Fruit fly (Drosophila melanogaster) whole organism, embryonic: ENCODE measurements around the gene CG4972.

ENCODE experiments used
- Abd-B ChIP-seq: fragments of 200-800 bp; sonication (Bioruptor generic); optimal IDR thresholded peaks from 2 replicates; lab custom pipeline; 2018; ENCODE audit warnings: missing biosample characterization, mild to moderate bottlenecking, missing genetic modification characterization, moderate library complexity
- B-H2 ChIP-seq: fragments of 200-800 bp; sonication (Bioruptor generic); optimal IDR thresholded peaks from 2 replicates; lab custom pipeline; 2018; ENCODE audit warnings: missing biosample characterization, mild to moderate bottlenecking, missing genetic modification characterization
- BEAF-32 ChIP-seq: fragments of 200-800 bp; sonication (Bioruptor generic); optimal IDR thresholded peaks from 3 replicates; lab custom pipeline; 2017; ENCODE audit warnings: missing biosample characterization, missing genetic modification characterization, mild to moderate bottlenecking, moderate library complexity, missing genetic modification reagents
- CG10209 ChIP-seq: fragments of 200-800 bp; sonication (Bioruptor generic); optimal IDR thresholded peaks from 3 replicates; lab custom pipeline; 2017; ENCODE audit warnings: missing biosample characterization, mild to moderate bottlenecking, missing genetic modification characterization, missing genetic modification reagents
- CG10654 ChIP-seq: fragments of 200-800 bp; sonication (Bioruptor generic); optimal IDR thresholded peaks from 2 replicates; lab custom pipeline; 2016; ENCODE audit warnings: missing biosample characterization, missing genetic modification characterization
- CG11504 ChIP-seq: fragments of 200-800 bp; sonication (Bioruptor generic); optimal IDR thresholded peaks from 3 replicates; lab custom pipeline; 2019; ENCODE audit warnings: missing biosample characterization, mild to moderate bottlenecking, missing genetic modification characterization, moderate library complexity
- CG12659 ChIP-seq: fragments of 200-800 bp; sonication (Bioruptor generic); optimal IDR thresholded peaks from 3 replicates; lab custom pipeline; 2017; ENCODE audit warnings: mild to moderate bottlenecking, missing biosample characterization, missing genetic modification reagents, missing genetic modification characterization
- CG14860 ChIP-seq: fragments of 200-800 bp; sonication (Bioruptor generic); IDR thresholded peaks from 3 replicates; pipeline ENCODE4 v1.3.6; 2022; ENCODE audit warnings: missing biosample characterization, missing genetic modification characterization; ENCODE audit not compliant: partially characterized antibody
- CG1602 ChIP-seq: fragments of 200-800 bp; sonication (Bioruptor generic); optimal IDR thresholded peaks from 3 replicates; lab custom pipeline; 2016; ENCODE audit warnings: missing biosample characterization, missing genetic modification characterization
- CG17328 ChIP-seq: fragments of 200-800 bp; sonication (Bioruptor generic); IDR thresholded peaks from 2 replicates; pipeline ENCODE4 v1.3.6; 2022; ENCODE audit warnings: missing biosample characterization, missing genetic modification characterization
- CG17361 ChIP-seq: fragments of 200-800 bp; sonication (Bioruptor generic); IDR thresholded peaks from 3 replicates; pipeline ENCODE4 v1.3.6; 2022; ENCODE audit warnings: missing biosample characterization, missing genetic modification characterization
- CG2116 ChIP-seq: fragments of 200-800 bp; sonication (Bioruptor generic); optimal IDR thresholded peaks from 3 replicates; lab custom pipeline; 2018; ENCODE audit warnings: missing biosample characterization, mild to moderate bottlenecking, missing genetic modification characterization
- CG2129 ChIP-seq: fragments of 200-800 bp; sonication (Bioruptor generic); IDR thresholded peaks from 2 replicates; pipeline ENCODE4 v1.3.6; 2022; ENCODE audit warnings: missing biosample characterization, missing genetic modification characterization; ENCODE audit not compliant: partially characterized antibody
- CG2889 ChIP-seq: fragments of 200-800 bp; sonication (Bioruptor generic); IDR thresholded peaks from 3 replicates; pipeline ENCODE4 v1.3.6; 2022; ENCODE audit warnings: missing biosample characterization, missing genetic modification characterization
- CG3407 ChIP-seq: fragments of 200-800 bp; sonication (Bioruptor generic); optimal IDR thresholded peaks from 2 replicates; lab custom pipeline; 2018; ENCODE audit warnings: missing biosample characterization, mild to moderate bottlenecking, missing genetic modification characterization
- CG34224 ChIP-seq: fragments of 200-800 bp; sonication (Bioruptor generic); IDR thresholded peaks from 3 replicates; pipeline ENCODE4 v1.3.6; 2022; ENCODE audit warnings: missing biosample characterization, missing genetic modification characterization; ENCODE audit not compliant: partially characterized antibody
- CG3847 ChIP-seq: fragments of 200-800 bp; sonication (Bioruptor generic); IDR thresholded peaks from 2 replicates; pipeline ENCODE4 v1.3.6; 2022; ENCODE audit warnings: missing biosample characterization, missing genetic modification characterization
- CG4617 ChIP-seq: fragments of 200-800 bp; sonication (Bioruptor generic); optimal IDR thresholded peaks from 3 replicates; lab custom pipeline; 2016; ENCODE audit warnings: missing biosample characterization, missing genetic modification characterization, borderline replicate concordance
- CG4854 ChIP-seq: fragments of 200-800 bp; sonication (Bioruptor generic); optimal IDR thresholded peaks from 2 replicates; lab custom pipeline; 2016; ENCODE audit warnings: missing biosample characterization, missing genetic modification characterization, inconsistent platforms
- CG7357 ChIP-seq: fragments of 200-800 bp; sonication (Bioruptor generic); IDR thresholded peaks from 3 replicates; pipeline ENCODE4 v1.3.6; 2022; ENCODE audit warnings: missing biosample characterization, missing genetic modification characterization
- CG7372 ChIP-seq: fragments of 200-800 bp; sonication (Bioruptor generic); IDR thresholded peaks from 2 replicates; pipeline ENCODE4 v1.3.6; 2022; ENCODE audit warnings: missing biosample characterization, missing genetic modification characterization
- CG9215 ChIP-seq: fragments of 200-800 bp; sonication (Bioruptor generic); IDR thresholded peaks from 2 replicates; pipeline ENCODE4 v1.3.6; 2022; ENCODE audit warnings: missing biosample characterization, missing genetic modification characterization
- CG9932 ChIP-seq: fragments of 200-800 bp; sonication (Bioruptor generic); IDR thresholded peaks from 2 replicates; pipeline ENCODE4 v1.3.6; 2022; ENCODE audit warnings: missing biosample characterization, missing genetic modification characterization
- Dip2 ChIP-seq: fragments of 200-800 bp; sonication (Bioruptor generic); IDR thresholded peaks from 2 replicates; pipeline ENCODE4 v1.3.6; 2022; ENCODE audit warnings: missing biosample characterization, missing genetic modification characterization
- Dll ChIP-seq: fragments of 200-800 bp; sonication (Bioruptor generic); IDR thresholded peaks from 4 replicates; pipeline ENCODE4 v1.3.6; 2022; ENCODE audit warnings: missing biosample characterization, missing genetic modification characterization; ENCODE audit not compliant: partially characterized antibody
- Dp ChIP-seq: fragments of 200-800 bp; sonication (Bioruptor generic); optimal IDR thresholded peaks from 2 replicates; lab custom pipeline; 2018; ENCODE audit warnings: missing biosample characterization, mild to moderate bottlenecking, missing genetic modification characterization, moderate library complexity
- E2f1 ChIP-seq: fragments of 200-800 bp; sonication (Bioruptor generic); IDR thresholded peaks from 2 replicates; pipeline ENCODE4 v1.3.6; 2022; ENCODE audit warnings: missing biosample characterization, missing genetic modification characterization
- Hmr ChIP-seq: fragments of 200-800 bp; sonication (Bioruptor generic); optimal IDR thresholded peaks from 3 replicates; lab custom pipeline; 2017; ENCODE audit warnings: mild to moderate bottlenecking, missing biosample characterization, missing genetic modification reagents, missing genetic modification characterization
- Lhr ChIP-seq: fragments of 200-800 bp; sonication (Bioruptor generic); optimal IDR thresholded peaks from 3 replicates; lab custom pipeline; 2017; ENCODE audit warnings: mild to moderate bottlenecking, missing biosample characterization, missing genetic modification reagents, missing genetic modification characterization
- Mad ChIP-seq: fragments of 200-800 bp; sonication (Bioruptor generic); optimal IDR thresholded peaks from 2 replicates; lab custom pipeline; 2016; ENCODE audit warnings: missing biosample characterization, missing genetic modification characterization
- Mes4 ChIP-seq: fragments of 200-800 bp; sonication (Bioruptor generic); optimal IDR thresholded peaks from 2 replicates; lab custom pipeline; 2016; ENCODE audit warnings: missing biosample characterization, missing genetic modification characterization
- amos ChIP-seq: fragments of 200-800 bp; sonication (Bioruptor generic); IDR thresholded peaks from 2 replicates; pipeline ENCODE4 v1.3.6; 2022; ENCODE audit warnings: missing biosample characterization, missing genetic modification characterization; ENCODE audit not compliant: partially characterized antibody
- ato ChIP-seq: fragments of 200-800 bp; sonication (Bioruptor generic); IDR thresholded peaks from 2 replicates; pipeline ENCODE4 v1.3.6; 2022; ENCODE audit warnings: missing biosample characterization, missing genetic modification characterization; ENCODE audit not compliant: partially characterized antibody
- dmrt11E ChIP-seq: fragments of 200-800 bp; sonication (Bioruptor generic); optimal IDR thresholded peaks from 3 replicates; lab custom pipeline; 2018; ENCODE audit warnings: missing biosample characterization, mild to moderate bottlenecking, missing genetic modification characterization, moderate library complexity
- gce ChIP-seq: fragments of 200-800 bp; sonication (Bioruptor generic); IDR thresholded peaks from 3 replicates; pipeline ENCODE4 v1.3.6; 2022; ENCODE audit warnings: missing biosample characterization, missing genetic modification characterization
- hb ChIP-seq: fragments of 200-800 bp; sonication (Bioruptor generic); IDR thresholded peaks from 3 replicates; pipeline ENCODE4 v1.3.6; 2022; ENCODE audit warnings: missing biosample characterization, missing genetic modification characterization; ENCODE audit not compliant: partially characterized antibody
- knrl ChIP-seq: fragments of 200-800 bp; sonication (Bioruptor generic); IDR thresholded peaks from 3 replicates; pipeline ENCODE4 v1.3.6; 2022; ENCODE audit warnings: missing biosample characterization, missing genetic modification characterization; ENCODE audit not compliant: partially characterized antibody
- mld ChIP-seq: fragments of 200-800 bp; sonication (Bioruptor generic); IDR thresholded peaks from 3 replicates; pipeline ENCODE4 v1.3.6; 2022; ENCODE audit warnings: missing biosample characterization, missing genetic modification characterization; ENCODE audit not compliant: partially characterized antibody
- nerfin-2 ChIP-seq: fragments of 200-800 bp; sonication (Bioruptor generic); IDR thresholded peaks from 2 replicates; pipeline ENCODE4 v1.3.6; 2022; ENCODE audit warnings: missing biosample characterization, missing genetic modification characterization; ENCODE audit not compliant: partially characterized antibody
- pb ChIP-seq: fragments of 200-800 bp; sonication (Bioruptor generic); optimal IDR thresholded peaks from 3 replicates; lab custom pipeline; 2016; ENCODE audit warnings: missing biosample characterization, missing genetic modification characterization
- pfk ChIP-seq: fragments of 200-800 bp; sonication (Bioruptor generic); optimal IDR thresholded peaks from 2 replicates; lab custom pipeline; 2018; ENCODE audit warnings: missing biosample characterization, mild to moderate bottlenecking, missing genetic modification characterization, moderate library complexity
- sens-2 ChIP-seq: fragments of 200-800 bp; sonication (Bioruptor generic); IDR thresholded peaks from 2 replicates; pipeline ENCODE4 v1.3.6; 2022; ENCODE audit warnings: missing biosample characterization, missing genetic modification characterization
- sima ChIP-seq: fragments of 200-800 bp; sonication (Bioruptor generic); optimal IDR thresholded peaks from 2 replicates; lab custom pipeline; 2016; ENCODE audit warnings: missing biosample characterization, missing genetic modification characterization
- ssp ChIP-seq: fragments of 200-800 bp; sonication (Bioruptor generic); IDR thresholded peaks from 2 replicates; pipeline ENCODE4 v1.3.6; 2022; ENCODE audit warnings: missing biosample characterization, missing genetic modification characterization
- tll ChIP-seq, 2 experiments: fragments of 200-800 bp in 1 of 2; fragments of >200 bp in 1 of 2; sonication (Bioruptor generic) in 1 of 2; optimal IDR thresholded peaks; 2 replicates each; lab custom pipeline; 2017 to 2019; ENCODE audit warnings: missing biosample characterization in 2 of 2, missing genetic modification characterization in 2 of 2, mild to moderate bottlenecking in 1 of 2, moderate library complexity in 1 of 2
- trem ChIP-seq: fragments of 200-800 bp; optimal IDR thresholded peaks from 3 replicates; lab custom pipeline; 2019; ENCODE audit warnings: missing biosample characterization, mild to moderate bottlenecking, missing genetic modification characterization, moderate library complexity
- wek ChIP-seq: fragments of 200-800 bp; sonication (Bioruptor generic); optimal IDR thresholded peaks from 3 replicates; lab custom pipeline; 2018; ENCODE audit warnings: missing biosample characterization, mild to moderate bottlenecking, missing genetic modification characterization, moderate library complexity
- zen2 ChIP-seq: fragments of 200-800 bp; sonication (Bioruptor generic); IDR thresholded peaks from 3 replicates; pipeline ENCODE4 v1.3.6; 2022; ENCODE audit warnings: missing biosample characterization, missing genetic modification characterization; ENCODE audit not compliant: partially characterized antibody
- zfh1 ChIP-seq: fragments of 200-800 bp; sonication (Bioruptor generic); IDR thresholded peaks from 3 replicates; pipeline ENCODE4 v1.3.6; 2022; ENCODE audit warnings: missing biosample characterization, missing genetic modification characterization

The CG4972 gene

dm6 chr2L:10277362-10277761, 37.2 kb upstream of the CG4972 start (continued):
- TF ChIP-seq amos (GFP tag; lab: Robert Waterston, UW), result peak; percentile 96
- TF ChIP-seq CG10209 (GFP tag; lab: Kevin White, UChicago), result no peak
- peak; percentile 70 for TF ChIP-seq CG12659 (GFP tag; lab: Kevin White, UChicago)
- TF ChIP-seq pfk (GFP tag; lab: Kevin White, UChicago), result peak; percentile 91
- TF ChIP-seq CG2889 (GFP tag; lab: Robert Waterston, UW), result no peak
- no peak for TF ChIP-seq CG9215
- TF ChIP-seq CG3847 (GFP tag; lab: Robert Waterston, UW), result no peak
- TF ChIP-seq BEAF-32 (GFP tag; lab: Kevin White, UChicago), result peak; percentile 89
- TF ChIP-seq Mes4 (GFP tag; lab: Kevin White, UChicago), result no peak
- TF ChIP-seq Dll, result peak; percentile 81
- TF ChIP-seq CG1602 (GFP tag; lab: Kevin White, UChicago), result no peak
- no peak for TF ChIP-seq gce (GFP tag; lab: Robert Waterston, UW)
- peak; percentile 82 for TF ChIP-seq ssp (GFP tag; lab: Robert Waterston, UW)
- TF ChIP-seq CG2116, result peak; percentile 42
- no peak for TF ChIP-seq CG9932 (GFP tag; lab: Robert Waterston, UW)
- peak; percentile 86 for TF ChIP-seq CG34224
- TF ChIP-seq Mad (GFP tag; lab: Kevin White, UChicago), result no peak
- no peak for TF ChIP-seq CG10654 (GFP tag; lab: Kevin White, UChicago)
- no peak for TF ChIP-seq E2f1
- no peak for TF ChIP-seq CG7372 (GFP tag; lab: Robert Waterston, UW)
- TF ChIP-seq CG2129, result peak; percentile 64; the same call in 1 of the 2 replicates
- no peak for TF ChIP-seq sens-2 (GFP tag; lab: Robert Waterston, UW)
- TF ChIP-seq knrl (GFP tag; lab: Robert Waterston, UW), result peak; percentile 92
- no peak for TF ChIP-seq wek
- no peak for TF ChIP-seq CG4854 (GFP tag; lab: Kevin White, UChicago)
- no peak for TF ChIP-seq CG11504 (tag; lab: Kevin White, UChicago)
- TF ChIP-seq Hmr, result no peak
- TF ChIP-seq sima (GFP tag; lab: Kevin White, UChicago), result no peak
- TF ChIP-seq Dip2 (GFP tag; lab: Robert Waterston, UW), result no peak
- TF ChIP-seq ato (GFP tag; lab: Robert Waterston, UW), result peak; percentile 92
- TF ChIP-seq Lhr (GFP tag; lab: Kevin White, UChicago), result no peak
- TF ChIP-seq pb (GFP tag; lab: Kevin White, UChicago), result no peak
- no peak; the same call in 2 of the 3 replicates for TF ChIP-seq zen2 (GFP tag; lab: Robert Waterston, UW)
- TF ChIP-seq zfh1 (GFP tag; lab: Robert Waterston, UW), result 0 out of 3 replicates have a peak, but pooled peaks have one; percentile 12
- TF ChIP-seq Abd-B (GFP tag; lab: Kevin White, UChicago), result no peak
- TF ChIP-seq dmrt11E (tag; lab: Kevin White, UChicago), result no peak
- no peak for TF ChIP-seq CG17361 (GFP tag; lab: Robert Waterston, UW)
- TF ChIP-seq CG17328 (GFP tag; lab: Robert Waterston, UW), result no peak
- TF ChIP-seq CG3407 (GFP tag; lab: Kevin White, UChicago), result no peak
- peak; percentile 93 for TF ChIP-seq CG7357 (GFP tag; lab: Robert Waterston, UW)
- TF ChIP-seq nerfin-2 (GFP tag; lab: Robert Waterston, UW), result peak; percentile 78
- peak; percentile 90 for TF ChIP-seq mld (GFP tag; lab: Robert Waterston, UW)
- TF ChIP-seq hb (GFP tag; lab: Robert Waterston, UW), result peak; percentile 82
- TF ChIP-seq CG4617, result peak; percentile 43
- peak; percentile 66 for TF ChIP-seq trem
- peak; percentile 9 for TF ChIP-seq B-H2 (GFP tag; lab: Kevin White, UChicago)
- TF ChIP-seq Dp (GFP tag; lab: Kevin White, UChicago), result peak; percentile 27
- TF ChIP-seq CG14860 (GFP tag; lab: Robert Waterston, UW), result peak; percentile 85
- no peak for TF ChIP-seq tll (GFP tag; optimal IDR thresholded peaks at IDR 0.05; lab: Kevin White, UChicago)
